Fruit fly (Drosophila melanogaster) whole organism, prepupa: ENCODE measurements around the gene CG34456.
A peak's percentile ranks its signal among the peaks of the same experiment; 100 is the strongest.

Experiments used
- Blimp-1 ChIP-seq: fragments of 200-800 bp; sonication (Bioruptor generic); optimal IDR thresholded peaks from 3 replicates; lab custom pipeline; 2017; ENCODE audit warnings: missing biosample characterization, missing genetic modification characterization, mild to moderate bottlenecking, moderate library complexity, missing genetic modification reagents
- CG10669 ChIP-seq: fragments of 200-800 bp; sonication (Bioruptor generic); optimal IDR thresholded peaks from 3 replicates; lab custom pipeline; 2018; ENCODE audit warnings: missing biosample characterization, mild to moderate bottlenecking, missing genetic modification characterization, moderate library complexity
- CG15336 ChIP-seq: fragments of 200-800 bp; sonication (Bioruptor generic); IDR thresholded peaks from 2 replicates; pipeline ENCODE4 v1.3.6; 2022; ENCODE audit warnings: missing biosample characterization, missing genetic modification characterization
- CG1621 ChIP-seq: fragments of 200-800 bp; sonication (Bioruptor generic); optimal IDR thresholded peaks from 3 replicates; lab custom pipeline; 2018; ENCODE audit warnings: missing biosample characterization, mild to moderate bottlenecking, missing genetic modification characterization
- CG16779 ChIP-seq: fragments of 200-800 bp; sonication (Bioruptor generic); optimal IDR thresholded peaks from 3 replicates; lab custom pipeline; 2017; ENCODE audit warnings: missing biosample characterization, mild to moderate bottlenecking, missing genetic modification characterization
- CG32006 ChIP-seq: fragments of 200-800 bp; sonication (Bioruptor generic); optimal IDR thresholded peaks from 3 replicates; lab custom pipeline; 2017; ENCODE audit warnings: missing biosample characterization, mild to moderate bottlenecking, missing genetic modification characterization
- CG4318 ChIP-seq: fragments of 200-800 bp; sonication (Bioruptor generic); optimal IDR thresholded peaks from 3 replicates; lab custom pipeline; 2017; ENCODE audit warnings: missing biosample characterization, mild to moderate bottlenecking, missing genetic modification characterization
- CG6276 ChIP-seq: fragments of 200-800 bp; sonication (Bioruptor generic); optimal IDR thresholded peaks from 2 replicates; lab custom pipeline; 2017; ENCODE audit warnings: missing biosample characterization, mild to moderate bottlenecking, missing genetic modification characterization
- CG6792 ChIP-seq: fragments of 200-800 bp; sonication (Bioruptor generic); optimal IDR thresholded peaks from 3 replicates; lab custom pipeline; 2016; ENCODE audit warnings: missing biosample characterization, missing genetic modification characterization
- CG6854 ChIP-seq: fragments of 200-800 bp; sonication (Bioruptor generic); optimal IDR thresholded peaks from 2 replicates; lab custom pipeline; 2017; ENCODE audit warnings: missing biosample characterization, mild to moderate bottlenecking, missing genetic modification characterization
- CG8319 ChIP-seq: fragments of 200-800 bp; sonication (Bioruptor generic); optimal IDR thresholded peaks from 3 replicates; lab custom pipeline; 2016; ENCODE audit warnings: missing biosample characterization, missing genetic modification characterization
- CG8632 ChIP-seq: fragments of 200-800 bp; sonication (Bioruptor generic); optimal IDR thresholded peaks from 3 replicates; lab custom pipeline; 2016; ENCODE audit warnings: missing biosample characterization, missing genetic modification characterization
- Eip78C ChIP-seq: fragments of 200-800 bp; sonication (Bioruptor generic); peaks from one replicate; lab custom pipeline; 2016; ENCODE audit warnings: missing biosample characterization, missing genetic modification characterization
- Eip93F ChIP-seq: fragments of 200-800 bp; sonication (Bioruptor generic); optimal IDR thresholded peaks from 2 replicates; lab custom pipeline; 2016; ENCODE audit warnings: missing biosample characterization, mild to moderate bottlenecking, missing genetic modification characterization
- Ets21C ChIP-seq: fragments of 200-800 bp; sonication (Bioruptor generic); optimal IDR thresholded peaks from 3 replicates; lab custom pipeline; 2016; ENCODE audit warnings: missing biosample characterization, missing genetic modification characterization
- Ets96B ChIP-seq: fragments of 200-800 bp; optimal IDR thresholded peaks from 2 replicates; lab custom pipeline; 2019; ENCODE audit warnings: missing biosample characterization, mild to moderate bottlenecking, missing genetic modification characterization, moderate library complexity
- Hr39 ChIP-seq: fragments of 200-800 bp; sonication (Bioruptor generic); optimal IDR thresholded peaks from 2 replicates; lab custom pipeline; 2016; ENCODE audit warnings: missing biosample characterization, missing genetic modification characterization
- Lpt ChIP-seq: fragments of 200-800 bp; sonication (Bioruptor generic); optimal IDR thresholded peaks from 3 replicates; lab custom pipeline; 2016; ENCODE audit warnings: missing biosample characterization, missing genetic modification characterization
- Sox102F ChIP-seq: fragments of 200-800 bp; sonication (Bioruptor generic); optimal IDR thresholded peaks from 2 replicates; lab custom pipeline; 2016; ENCODE audit warnings: missing biosample characterization, mild to moderate bottlenecking, missing genetic modification characterization
- Sox14 ChIP-seq: fragments of 200-800 bp; sonication (Bioruptor generic); optimal IDR thresholded peaks from 3 replicates; lab custom pipeline; 2016; ENCODE audit warnings: missing biosample characterization, missing genetic modification characterization
- Sox15 ChIP-seq: fragments of 200-800 bp; sonication (Bioruptor generic); optimal IDR thresholded peaks from 3 replicates; lab custom pipeline; 2016; ENCODE audit warnings: missing biosample characterization, missing genetic modification characterization
- achi ChIP-seq: fragments of 200-800 bp; sonication (Bioruptor generic); optimal IDR thresholded peaks from 3 replicates; lab custom pipeline; 2016; ENCODE audit warnings: missing biosample characterization, missing genetic modification characterization
- acj6 ChIP-seq: fragments of 200-800 bp; sonication (Bioruptor generic); optimal IDR thresholded peaks from 3 replicates; lab custom pipeline; 2016; ENCODE audit warnings: missing biosample characterization, missing genetic modification characterization
- cyc ChIP-seq: fragments of 200-800 bp; sonication (Bioruptor generic); optimal IDR thresholded peaks from 3 replicates; lab custom pipeline; 2016; ENCODE audit warnings: missing biosample characterization, missing genetic modification characterization
- dac ChIP-seq: fragments of 200-800 bp; sonication (Bioruptor generic); optimal IDR thresholded peaks from 2 replicates; lab custom pipeline; 2017; ENCODE audit warnings: missing biosample characterization, mild to moderate bottlenecking, missing genetic modification characterization
- dsx ChIP-seq: fragments of 200-800 bp; optimal IDR thresholded peaks from 3 replicates; lab custom pipeline; 2019; ENCODE audit warnings: missing biosample characterization, mild to moderate bottlenecking, missing genetic modification characterization, moderate library complexity; ENCODE audit not compliant: poor library complexity, severe bottlenecking
- eg ChIP-seq: fragments of 200-800 bp; sonication (Bioruptor generic); IDR thresholded peaks from 3 replicates; pipeline ENCODE4 v1.3.6; 2022; ENCODE audit warnings: missing biosample characterization, missing genetic modification characterization
- esn ChIP-seq: fragments of 200-800 bp; sonication (Bioruptor generic); optimal IDR thresholded peaks from 2 replicates; lab custom pipeline; 2016; ENCODE audit warnings: missing biosample characterization, mild to moderate bottlenecking, missing genetic modification characterization, moderate library complexity
- fkh ChIP-seq: fragments of 200-800 bp; sonication (Bioruptor generic); optimal IDR thresholded peaks from 3 replicates; lab custom pipeline; 2017; ENCODE audit warnings: missing biosample characterization, mild to moderate bottlenecking, missing genetic modification characterization, moderate library complexity
- net ChIP-seq: fragments of 200-800 bp; sonication (Bioruptor generic); optimal IDR thresholded peaks from 3 replicates; lab custom pipeline; 2016; ENCODE audit warnings: missing biosample characterization, missing genetic modification characterization
- pdm3 ChIP-seq: fragments of 200-800 bp; sonication (Bioruptor generic); optimal IDR thresholded peaks from 3 replicates; lab custom pipeline; 2016; ENCODE audit warnings: missing biosample characterization, missing genetic modification characterization
- ss ChIP-seq, 2 experiments: fragments of 200-800 bp; sonication (Bioruptor generic); optimal IDR thresholded peaks; 2 replicates in 1 of 2; 3 replicates in 1 of 2; lab custom pipeline; 2017 to 2018; ENCODE audit warnings: mild to moderate bottlenecking in 2 of 2, missing biosample characterization in 2 of 2, missing genetic modification characterization in 2 of 2, moderate library complexity in 1 of 2
- svp ChIP-seq: fragments of 200-800 bp; sonication (Bioruptor generic); peaks from one replicate; lab custom pipeline; 2016; ENCODE audit warnings: missing biosample characterization, missing genetic modification characterization
- topi ChIP-seq: fragments of 200-800 bp; sonication (Bioruptor generic); optimal IDR thresholded peaks from 3 replicates; lab custom pipeline; 2016; ENCODE audit warnings: missing biosample characterization, missing genetic modification characterization
- vri ChIP-seq: fragments of 200-800 bp; sonication (Bioruptor generic); optimal IDR thresholded peaks from 3 replicates; lab custom pipeline; 2016; ENCODE audit warnings: missing biosample characterization, mild to moderate bottlenecking, missing genetic modification characterization

The CG34456 gene

DNA sequence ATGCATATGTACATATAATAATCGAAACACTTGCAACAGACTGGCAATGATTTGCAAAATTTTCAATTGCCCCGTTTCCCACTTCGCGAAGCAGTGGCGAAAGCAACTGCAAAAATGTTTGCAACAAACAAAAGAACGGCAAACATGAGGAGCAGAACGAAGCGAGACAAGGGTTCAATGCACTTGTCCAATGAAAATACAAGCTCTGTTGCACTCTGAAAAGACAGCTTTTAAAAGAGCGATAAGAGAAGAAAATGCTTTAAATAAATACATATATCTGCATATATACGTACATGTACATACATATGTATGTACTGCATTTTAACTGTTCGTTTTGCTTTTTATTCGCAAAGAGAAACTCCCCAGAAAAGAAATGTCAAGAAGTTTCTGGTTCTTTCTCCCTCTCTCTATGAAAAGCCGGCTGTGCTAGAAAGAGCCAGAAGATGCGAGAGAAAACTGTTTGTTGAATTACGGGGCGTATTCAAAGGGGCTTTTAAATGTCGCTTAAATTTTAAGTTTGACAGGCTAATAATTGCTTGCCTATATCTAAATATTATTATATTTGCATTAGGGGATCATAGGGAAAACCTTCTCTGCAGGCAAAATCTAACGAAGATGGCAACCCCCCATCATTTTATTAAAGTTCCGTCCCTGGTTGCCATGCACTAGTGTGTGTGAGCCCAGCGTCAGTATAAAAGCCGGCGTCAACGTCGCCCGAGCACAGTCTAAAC, 21.6 kb downstream of the CG34456 start, which contains the start of gene Hsp27 (continued):
- TF ChIP-seq fkh (GFP tag; lab: Kevin White, UChicago) (peak; percentile 98), CG4318 (peak; percentile 100), Sox15 (GFP tag; lab: Kevin White, UChicago) (peak; percentile 99), vri (GFP tag; lab: Kevin White, UChicago) (peak; percentile 99), net (peak; percentile 100), CG6276 (peak; percentile 100), Ets96B (tag; lab: Kevin White, UChicago) (peak; percentile 100), topi (GFP tag; lab: Kevin White, UChicago) (peak; percentile 100), dac (GFP tag; lab: Kevin White, UChicago) (peak; percentile 100), eg (GFP tag; lab: Robert Waterston, UW) (peak; percentile 100), Blimp-1 (GFP tag; lab: Kevin White, UChicago) (peak; percentile 98), CG16779 (tag; lab: Kevin White, UChicago) (peak; percentile 99), CG32006 (GFP tag; lab: Kevin White, UChicago) (peak; percentile 100), Lpt (GFP tag; lab: Kevin White, UChicago) (peak; percentile 100), CG8632 (GFP tag; lab: Kevin White, UChicago) (peak; percentile 100), CG6792 (peak; percentile 100), CG8319 (GFP tag; lab: Kevin White, UChicago) (peak; percentile 100), Sox102F (peak; percentile 100)
- TF ChIP-seq, all 60 proteins: peak for 60

dm6 chr3L:9384445-9385079, 22.7 kb downstream of the CG34456 start:
- no peak for TF ChIP-seq vri (GFP tag; lab: Kevin White, UChicago)
- no peak for TF ChIP-seq topi (GFP tag; lab: Kevin White, UChicago)
- no peak for TF ChIP-seq Lpt (GFP tag; lab: Kevin White, UChicago)
- TF ChIP-seq cyc (GFP tag; lab: Kevin White, UChicago), result no peak
- TF ChIP-seq CG16779 (tag; lab: Kevin White, UChicago), result no peak
- TF ChIP-seq fkh (GFP tag; lab: Kevin White, UChicago), result no peak
- TF ChIP-seq CG6792, result no peak
- no peak for TF ChIP-seq Hr39 (GFP tag; lab: Kevin White, UChicago)
- no peak for TF ChIP-seq CG15336 (GFP tag; lab: Robert Waterston, UW)
- TF ChIP-seq Ets21C, result no peak

dm6 chr3L:9391340-9391980, 29.6 kb downstream of the CG34456 start:
- TF ChIP-seq CG4318 (no peak), achi (GFP tag; lab: Kevin White, UChicago) (no peak), CG6854 (GFP tag; lab: Kevin White, UChicago) (no peak), svp (GFP tag; lab: Kevin White, UChicago) (peak; percentile 78), CG10669 (no peak), esn (no peak), dac (GFP tag; lab: Kevin White, UChicago) (no peak), CG8319 (GFP tag; lab: Kevin White, UChicago) (no peak)

- TF ChIP-seq CG15336 (GFP tag; lab: Robert Waterston, UW), result no peak
- no peak for TF ChIP-seq Eip93F (GFP tag; lab: Kevin White, UChicago)
- TF ChIP-seq Eip78C (GFP tag; lab: Kevin White, UChicago), result peak; percentile 29
- TF ChIP-seq, all 60 proteins: peak for 1
These were observed 34.1 kb downstream of the CG34456 start for dm6 chr3L:9396038-9396437.

DNA sequence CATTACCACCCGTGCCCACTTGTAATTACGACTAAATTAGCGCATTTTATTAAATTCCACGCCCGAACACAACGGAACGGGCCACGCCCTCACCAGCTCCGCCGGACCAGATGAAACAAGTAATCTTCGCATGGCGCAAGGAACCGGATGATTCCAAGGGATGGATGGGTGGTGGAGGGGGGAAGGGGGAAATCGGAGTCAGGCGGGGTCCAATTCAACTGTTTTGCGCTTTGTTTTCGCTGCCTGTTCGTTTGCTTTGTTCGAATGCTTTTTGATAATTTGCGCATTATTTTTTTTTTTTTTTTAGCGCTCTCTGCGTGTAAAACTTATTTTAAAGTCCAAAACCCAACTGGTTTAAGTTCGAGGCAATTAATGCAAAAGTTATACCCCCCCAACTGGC, 34.8 kb downstream of the CG34456 start:
- TF ChIP-seq ss (GFP tag; optimal IDR thresholded peaks at IDR 0.05; lab: Kevin White, UChicago) (peak in 1 of 2 experiments; percentile 19), CG8319 (GFP tag; lab: Kevin White, UChicago) (no peak), acj6 (GFP tag; lab: Kevin White, UChicago) (no peak), pdm3 (GFP tag; lab: Kevin White, UChicago) (no peak), Sox14 (GFP tag; lab: Kevin White, UChicago) (peak; percentile 21), Ets96B (tag; lab: Kevin White, UChicago) (no peak), svp (GFP tag; lab: Kevin White, UChicago) (peak; percentile 40), CG1621 (peak; percentile 76), CG16779 (tag; lab: Kevin White, UChicago) (no peak), dsx (GFP tag; lab: Kevin White, UChicago) (no peak)
- TF ChIP-seq, all 60 proteins: peak for 4
